Comparison of ENCODE assay signal across 6 worm cellular contexts in the genomic region with DNA sequence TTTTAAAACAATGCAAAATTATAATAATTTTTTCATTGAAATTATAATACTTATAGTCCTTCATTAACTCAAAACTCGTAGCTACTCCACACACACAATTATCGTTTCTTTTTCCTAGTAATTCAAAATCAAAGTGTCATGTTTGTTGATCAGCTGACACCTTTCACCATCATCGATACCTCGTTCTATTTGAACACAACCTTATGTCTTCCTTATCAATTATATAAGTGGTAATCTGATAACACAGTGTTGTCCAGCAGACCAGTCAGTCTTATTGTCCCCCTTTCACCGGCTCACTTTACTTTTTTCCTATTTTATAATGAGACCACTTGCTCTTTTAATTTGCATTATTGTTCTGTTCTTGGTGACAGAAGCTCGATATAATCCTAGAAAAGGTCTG.
TF ChIP-seq lines count a peak whose summit lies in the region.

A gene (minus strand): TSS at position 177 of the 400 bp plus-strand sequence.
A gene (plus strand): TSS at position 284 of the 400 bp plus-strand sequence.

TF ChIP-seq in whole organism, L1 larva, 84 proteins besides CTCF, POLR2A, EP300 and RAD21 (continues in another document):
- TF ChIP-seq dpl-1 (GFP tag; optimal IDR thresholded peaks at IDR 0.05; lab: Kevin White, UChicago): no peak
- no peak for TF ChIP-seq snu-23 (GFP tag; optimal IDR thresholded peaks at IDR 0.05; lab: Kevin White, UChicago)
- no peak for TF ChIP-seq sox-4 (tag; optimal IDR thresholded peaks at IDR 0.05; lab: Kevin White, UChicago)
- no peak for TF ChIP-seq ceh-63 (GFP tag; optimal IDR thresholded peaks at IDR 0.05; lab: Kevin White, UChicago)
- TF ChIP-seq nhr-47 (tag; optimal IDR thresholded peaks at IDR 0.05; lab: Kevin White, UChicago): no peak
- peak; percentile 83 for TF ChIP-seq elt-2 (tag; optimal IDR thresholded peaks at IDR 0.05; lab: Kevin White, UChicago)
- no peak for TF ChIP-seq unc-86 (tag; optimal IDR thresholded peaks at IDR 0.05; lab: Kevin White, UChicago)
- no peak for TF ChIP-seq egl-27 (tag; optimal IDR thresholded peaks at IDR 0.05; lab: Kevin White, UChicago)
- TF ChIP-seq vab-15 (tag; optimal IDR thresholded peaks at IDR 0.05; lab: Kevin White, UChicago): no peak
- TF ChIP-seq isw-1 (GFP tag; IDR thresholded peaks at IDR 0.05; lab: Robert Waterston, UW): no peak
- no peak for TF ChIP-seq zip-4 (GFP tag; optimal IDR thresholded peaks at IDR 0.05; lab: Kevin White, UChicago)
- TF ChIP-seq nhr-77 (tag; optimal IDR thresholded peaks at IDR 0.05; lab: Kevin White, UChicago): no peak
- TF ChIP-seq nhr-76 (tag; optimal IDR thresholded peaks at IDR 0.05; lab: Kevin White, UChicago): no peak
- peak in 2 of 6 experiments; percentile 6 to 32 for TF ChIP-seq elt-3 (tag; optimal IDR thresholded peaks at IDR 0.05; lab: Kevin White, UChicago)
- TF ChIP-seq fkh-10 (GFP tag; optimal IDR thresholded peaks at IDR 0.05; lab: Kevin White, UChicago): no peak

TF ChIP-seq in whole organism, L2 larva, 48 proteins besides CTCF, POLR2A, EP300 and RAD21 (continues in another document):
- TF ChIP-seq dmd-4 (tag; optimal IDR thresholded peaks at IDR 0.05; lab: Kevin White, UChicago): no peak
- no peak for TF ChIP-seq ztf-1 (GFP tag; conservative IDR thresholded peaks at IDR 0.05; lab: Robert Waterston, UW)
- no peak for TF ChIP-seq ceh-82 (tag; optimal IDR thresholded peaks at IDR 0.05; lab: Kevin White, UChicago)
- TF ChIP-seq gmeb-1 (tag; optimal IDR thresholded peaks at IDR 0.05; lab: Kevin White, UChicago): peak; percentile 52
- no peak for TF ChIP-seq snpc-4 (tag; optimal IDR thresholded peaks at IDR 0.05; lab: Kevin White, UChicago)
- peak; percentile 53 for TF ChIP-seq sma-9 (GFP tag; optimal IDR thresholded peaks at IDR 0.05; lab: Kevin White, UChicago)
- no peak for TF ChIP-seq sma-9 (tag; optimal IDR thresholded peaks at IDR 0.05; lab: Kevin White, UChicago)
- TF ChIP-seq ama-1 (optimal IDR thresholded peaks at IDR 0.05; lab: Kevin White, UChicago): no peak
- peak; percentile 69 for TF ChIP-seq fos-1 (tag; optimal IDR thresholded peaks at IDR 0.05; lab: Kevin White, UChicago)
- TF ChIP-seq skn-1 (tag; optimal IDR thresholded peaks at IDR 0.05; lab: Kevin White, UChicago): peak; percentile 46
- no peak for TF ChIP-seq blmp-1 (tag; optimal IDR thresholded peaks at IDR 0.05; lab: Kevin White, UChicago; ENCODE audit: insufficient read depth)
- peak; percentile 14 for TF ChIP-seq nhr-129 (tag; optimal IDR thresholded peaks at IDR 0.05; lab: Kevin White, UChicago)
- peak; percentile 23 for TF ChIP-seq crh-2 (tag; optimal IDR thresholded peaks at IDR 0.05; lab: Kevin White, UChicago)
- TF ChIP-seq unc-39 (tag; optimal IDR thresholded peaks at IDR 0.05; lab: Kevin White, UChicago): no peak
- TF ChIP-seq sem-4 (tag; optimal IDR thresholded peaks at IDR 0.05; lab: Kevin White, UChicago): no peak

TF ChIP-seq in whole organism, L3 larva, 47 proteins besides CTCF, POLR2A, EP300 and RAD21:
- peak; percentile 84 for TF ChIP-seq pqm-1 (tag; optimal IDR thresholded peaks at IDR 0.05; lab: Kevin White, UChicago)
- peak; percentile 86 for TF ChIP-seq elt-2 (tag; optimal IDR thresholded peaks at IDR 0.05; lab: Kevin White, UChicago)
- TF ChIP-seq nhr-76 (tag; optimal IDR thresholded peaks at IDR 0.05; lab: Kevin White, UChicago): no peak
- TF ChIP-seq lin-39 (tag; optimal IDR thresholded peaks at IDR 0.05; lab: Kevin White, UChicago): no peak
- peak; percentile 31 for TF ChIP-seq jun-1 (tag; optimal IDR thresholded peaks at IDR 0.05; lab: Kevin White, UChicago)
- TF ChIP-seq nhr-77 (tag; optimal IDR thresholded peaks at IDR 0.05; lab: Kevin White, UChicago): no peak
- TF ChIP-seq fkh-10 (GFP tag; optimal IDR thresholded peaks at IDR 0.05; lab: Kevin White, UChicago): no peak
- peak; percentile 1 for TF ChIP-seq snpc-4 (tag; optimal IDR thresholded peaks at IDR 0.05; lab: Kevin White, UChicago)
- TF ChIP-seq pha-4 (tag; optimal IDR thresholded peaks at IDR 0.05; lab: Kevin White, UChicago): peak; percentile 53

TF ChIP-seq in whole organism, L4 larva, 104 proteins besides CTCF, POLR2A, EP300 and RAD21 (continues in another document):
- TF ChIP-seq fos-1 (tag; optimal IDR thresholded peaks at IDR 0.05; lab: Kevin White, UChicago) (no peak), T20F7.1 (GFP tag; optimal IDR thresholded peaks at IDR 0.05; lab: Kevin White, UChicago) (peak; percentile 50), Y48G9A.11 (GFP tag; IDR thresholded peaks at IDR 0.05; lab: Robert Waterston, UW) (no peak), dve-1 (tag; optimal IDR thresholded peaks at IDR 0.05; lab: Kevin White, UChicago; ENCODE audit: insufficient read depth) (peak; percentile 77), lin-15B (tag; optimal IDR thresholded peaks at IDR 0.05; lab: Kevin White, UChicago) (no peak), pqm-1 (tag; optimal IDR thresholded peaks at IDR 0.05; lab: Kevin White, UChicago) (peak; percentile 94), nhr-77 (tag; optimal IDR thresholded peaks at IDR 0.05; lab: Kevin White, UChicago) (peak; percentile 69), madf-9 (GFP tag; conservative IDR thresholded peaks at IDR 0.05; lab: Robert Waterston, UW) (no peak), nhr-28 (tag; optimal IDR thresholded peaks at IDR 0.05; lab: Kevin White, UChicago) (peak; percentile 91), F37D6.2 (tag; optimal IDR thresholded peaks at IDR 0.05; lab: Kevin White, UChicago) (no peak), skn-1 (tag; optimal IDR thresholded peaks at IDR 0.05; lab: Kevin White, UChicago) (no peak), php-3 (GFP tag; IDR thresholded peaks at IDR 0.05; lab: Robert Waterston, UW) (0 out of 2 replicates have a peak, but pooled peaks have one; percentile 28), nhr-48 (tag; optimal IDR thresholded peaks at IDR 0.05; lab: Kevin White, UChicago) (peak; percentile 17), daf-16 (GFP tag; optimal IDR thresholded peaks at IDR 0.05; lab: Kevin White, UChicago) (peak in 1 of 2 experiments; percentile 31), daf-16 (tag; optimal IDR thresholded peaks at IDR 0.05; lab: Kevin White, UChicago) (peak; percentile 91), mep-1 (tag; optimal IDR thresholded peaks at IDR 0.05; lab: Kevin White, UChicago) (peak; percentile 21), Y75B8A.6 (GFP tag; IDR thresholded peaks at IDR 0.05; lab: Robert Waterston, UW) (no peak)

TF ChIP-seq in whole organism, late embryonic, 69 proteins besides CTCF, POLR2A, EP300 and RAD21:
- no peak for TF ChIP-seq zip-5 (tag; optimal IDR thresholded peaks at IDR 0.05; lab: Kevin White, UChicago)
- no peak for TF ChIP-seq sox-4 (tag; optimal IDR thresholded peaks at IDR 0.05; lab: Kevin White, UChicago)
- peak; percentile 89 for TF ChIP-seq elt-2 (tag; optimal IDR thresholded peaks at IDR 0.05; lab: Kevin White, UChicago)
- no peak for TF ChIP-seq nhr-11 (tag; optimal IDR thresholded peaks at IDR 0.05; lab: Kevin White, UChicago)
- TF ChIP-seq ceh-48 (tag; optimal IDR thresholded peaks at IDR 0.05; lab: Kevin White, UChicago): no peak
- no peak for TF ChIP-seq tbx-7 (tag; optimal IDR thresholded peaks at IDR 0.05; lab: Kevin White, UChicago)
- TF ChIP-seq fax-1 (tag; optimal IDR thresholded peaks at IDR 0.05; lab: Kevin White, UChicago): no peak
- TF ChIP-seq unc-55 (GFP tag; optimal IDR thresholded peaks at IDR 0.05; lab: Kevin White, UChicago): no peak

TF ChIP-seq in whole organism, young adult, 124 proteins besides CTCF, POLR2A, EP300 and RAD21:
- TF ChIP-seq unc-62 (GFP tag; optimal IDR thresholded peaks at IDR 0.05; lab: Kevin White, UChicago) (peak; percentile 61), nhr-179 (tag; optimal IDR thresholded peaks at IDR 0.05; lab: Kevin White, UChicago) (no peak), F55B11.4 (tag; optimal IDR thresholded peaks at IDR 0.05; lab: Kevin White, UChicago; ENCODE audit: borderline replicate concordance, insufficient read depth) (no peak), hrde-1 (tag; optimal IDR thresholded peaks at IDR 0.05; lab: Kevin White, UChicago; ENCODE audit: borderline replicate concordance) (no peak), dox-1 (GFP tag; IDR thresholded peaks at IDR 0.05; lab: Robert Waterston, UW) (0 out of 2 replicates have a peak, but pooled peaks have one; percentile 11), lsy-27 (tag; optimal IDR thresholded peaks at IDR 0.05; lab: Kevin White, UChicago; ENCODE audit: borderline replicate concordance, insufficient read depth) (no peak), nhr-80 (tag; optimal IDR thresholded peaks at IDR 0.05; lab: Kevin White, UChicago) (peak; percentile 82), ztf-26 (tag; optimal IDR thresholded peaks at IDR 0.05; lab: Kevin White, UChicago) (no peak), let-607 (tag; optimal IDR thresholded peaks at IDR 0.05; lab: Kevin White, UChicago) (peak in 1 of 2 experiments; percentile 42), cebp-1 (GFP tag; IDR thresholded peaks at IDR 0.05; lab: Robert Waterston, UW) (0 out of 2 replicates have a peak, but pooled peaks have one; percentile 17), cebp-1 (tag; optimal IDR thresholded peaks at IDR 0.05; lab: Kevin White, UChicago) (peak; percentile 38), lin-26 (GFP tag; IDR thresholded peaks at IDR 0.05; lab: Robert Waterston, UW) (0 out of 2 replicates have a peak, but pooled peaks have one; percentile 16), egl-44 (GFP tag; IDR thresholded peaks at IDR 0.05; lab: Robert Waterston, UW) (peak; percentile 47; the same call in 1 of the 2 replicates), nfyb-1 (GFP tag; IDR thresholded peaks at IDR 0.05; lab: Robert Waterston, UW) (0 out of 2 replicates have a peak, but pooled peaks have one; percentile 29)
TF ChIP-seq in whole organism, young adult: peak in this region for 8.
